Fruit fly (Drosophila melanogaster) whole organism, embryonic: ENCODE results near the gene alpha-Spec.

Source experiments
- Asciz ChIP-seq: fragments of 200-800 bp; sonication (Bioruptor generic); optimal IDR thresholded peaks from 2 replicates; lab custom pipeline; 2017; ENCODE audit warnings: missing biosample characterization, mild to moderate bottlenecking, missing genetic modification characterization, missing genetic modification reagents
- Bdp1 ChIP-seq: fragments of 200-800 bp; sonication (Bioruptor generic); optimal IDR thresholded peaks from 3 replicates; lab custom pipeline; 2016; ENCODE audit warnings: missing biosample characterization, missing genetic modification characterization
- CG10366 ChIP-seq: fragments of 200-800 bp; sonication (Bioruptor generic); IDR thresholded peaks from 2 replicates; pipeline ENCODE4 v1.3.6; 2022; ENCODE audit warnings: missing biosample characterization, missing genetic modification characterization
- CG11093 ChIP-seq: fragments of 200-800 bp; sonication (Bioruptor generic); IDR thresholded peaks from 3 replicates; pipeline ENCODE4 v1.3.6; 2022; ENCODE audit warnings: missing biosample characterization, missing genetic modification characterization
- CG11695 ChIP-seq: fragments of 200-800 bp; sonication (Bioruptor generic); IDR thresholded peaks from 3 replicates; pipeline ENCODE4 v1.3.6; 2022; ENCODE audit warnings: missing biosample characterization, missing genetic modification characterization
- CG12219 ChIP-seq: fragments of 200-800 bp; sonication (Bioruptor generic); optimal IDR thresholded peaks from 3 replicates; lab custom pipeline; 2018; ENCODE audit warnings: missing biosample characterization, mild to moderate bottlenecking, missing genetic modification characterization
- CG12299 ChIP-seq: fragments of 200-800 bp; sonication (Bioruptor generic); optimal IDR thresholded peaks from 2 replicates; lab custom pipeline; 2018; ENCODE audit warnings: missing biosample characterization, mild to moderate bottlenecking, missing genetic modification characterization
- CG13624 ChIP-seq: fragments of 200-800 bp; sonication (Bioruptor generic); optimal IDR thresholded peaks from 2 replicates; lab custom pipeline; 2016; ENCODE audit warnings: missing biosample characterization, missing genetic modification characterization
- CG14710 ChIP-seq: fragments of 200-800 bp; sonication (Bioruptor generic); optimal IDR thresholded peaks from 3 replicates; lab custom pipeline; 2019; ENCODE audit warnings: missing biosample characterization, mild to moderate bottlenecking, missing genetic modification characterization, moderate library complexity
- CG14965 ChIP-seq: fragments of 200-800 bp; sonication (Bioruptor generic); optimal IDR thresholded peaks from 2 replicates; lab custom pipeline; 2016; ENCODE audit warnings: missing biosample characterization, missing genetic modification characterization, borderline replicate concordance
- CG15601 ChIP-seq: fragments of 200-800 bp; sonication (Bioruptor generic); optimal IDR thresholded peaks from 3 replicates; lab custom pipeline; 2019; ENCODE audit warnings: missing biosample characterization, mild to moderate bottlenecking, missing genetic modification characterization, moderate library complexity
- CG17359 ChIP-seq: fragments of 200-800 bp; sonication (Bioruptor generic); optimal IDR thresholded peaks from 3 replicates; lab custom pipeline; 2018; ENCODE audit warnings: missing biosample characterization, mild to moderate bottlenecking, missing genetic modification characterization, moderate library complexity
- CG1792 ChIP-seq: fragments of 200-800 bp; sonication (Bioruptor generic); optimal IDR thresholded peaks from 2 replicates; lab custom pipeline; 2016; ENCODE audit warnings: missing biosample characterization, missing genetic modification characterization
- CG3281 ChIP-seq: fragments of 200-800 bp; sonication (Bioruptor generic); optimal IDR thresholded peaks from 3 replicates; lab custom pipeline; 2017; ENCODE audit warnings: missing biosample characterization, mild to moderate bottlenecking, missing genetic modification characterization
- CG33557 ChIP-seq: fragments of 200-800 bp; sonication (Bioruptor generic); optimal IDR thresholded peaks from 2 replicates; lab custom pipeline; 2019; ENCODE audit warnings: missing biosample characterization, mild to moderate bottlenecking, missing genetic modification characterization, moderate library complexity
- CG4707 ChIP-seq: fragments of 200-800 bp; sonication (Bioruptor generic); optimal IDR thresholded peaks from 2 replicates; lab custom pipeline; 2018; ENCODE audit warnings: missing biosample characterization, mild to moderate bottlenecking, missing genetic modification characterization, moderate library complexity
- CG6791 ChIP-seq: fragments of 200-800 bp; sonication (Bioruptor generic); IDR thresholded peaks from 3 replicates; pipeline ENCODE4 v1.3.6; 2022; ENCODE audit warnings: missing biosample characterization, missing genetic modification characterization; ENCODE audit not compliant: partially characterized antibody
- CG7372 ChIP-seq: fragments of 200-800 bp; sonication (Bioruptor generic); IDR thresholded peaks from 2 replicates; pipeline ENCODE4 v1.3.6; 2022; ENCODE audit warnings: missing biosample characterization, missing genetic modification characterization
- CG8281 ChIP-seq: fragments of 200-800 bp; sonication (Bioruptor generic); optimal IDR thresholded peaks from 2 replicates; lab custom pipeline; 2018; ENCODE audit warnings: missing biosample characterization, mild to moderate bottlenecking, missing genetic modification characterization, moderate library complexity
- CG8944 ChIP-seq: fragments of 200-800 bp; sonication (Bioruptor generic); optimal IDR thresholded peaks from 3 replicates; lab custom pipeline; 2016; ENCODE audit warnings: missing biosample characterization, missing genetic modification characterization
- CG9797 ChIP-seq: fragments of 200-800 bp; sonication (Bioruptor generic); optimal IDR thresholded peaks from 3 replicates; lab custom pipeline; 2018; ENCODE audit warnings: missing biosample characterization, mild to moderate bottlenecking, missing genetic modification characterization
- D ChIP-seq, 2 experiments: fragments of 200-800 bp in 1 of 2; fragments of >200 bp in 1 of 2; sonication (Bioruptor generic) in 1 of 2; optimal IDR thresholded peaks; 2 replicates in 1 of 2; 3 replicates in 1 of 2; lab custom pipeline; 2017; ENCODE audit warnings: mild to moderate bottlenecking in 1 of 2, missing biosample characterization in 1 of 2, missing genetic modification characterization in 1 of 2, missing genetic modification reagents in 1 of 2
- Dad ChIP-seq: fragments of 200-800 bp; sonication (Bioruptor generic); optimal IDR thresholded peaks from 3 replicates; lab custom pipeline; 2016; ENCODE audit warnings: missing biosample characterization, missing genetic modification characterization
- Dp ChIP-seq: fragments of 200-800 bp; sonication (Bioruptor generic); optimal IDR thresholded peaks from 2 replicates; lab custom pipeline; 2018; ENCODE audit warnings: missing biosample characterization, mild to moderate bottlenecking, missing genetic modification characterization, moderate library complexity
- Dref ChIP-seq: fragments of 200-800 bp; sonication (Bioruptor generic); IDR thresholded peaks from 2 replicates; pipeline ENCODE4 v1.3.6; 2022; ENCODE audit warnings: missing biosample characterization, missing genetic modification characterization
- ERR ChIP-seq: fragments of 200-800 bp; sonication (Bioruptor generic); optimal IDR thresholded peaks from 2 replicates; lab custom pipeline; 2016; ENCODE audit warnings: missing biosample characterization, missing genetic modification characterization
- Eip74EF ChIP-seq, 2 experiments: fragments of 200-800 bp in 1 of 2; fragments of >200 bp in 1 of 2; sonication (Bioruptor generic) in 1 of 2; optimal IDR thresholded peaks; 2 replicates each; lab custom pipeline; 2017 to 2019; ENCODE audit warnings: missing biosample characterization in 2 of 2, missing genetic modification characterization in 2 of 2, mild to moderate bottlenecking in 1 of 2, moderate library complexity in 1 of 2
- Ets97D ChIP-seq: fragments of 200-800 bp; sonication (Bioruptor generic); optimal IDR thresholded peaks from 3 replicates; lab custom pipeline; 2016; ENCODE audit warnings: missing biosample characterization, missing genetic modification characterization
- Hr51 ChIP-seq, 2 experiments: fragments of 200-800 bp; sonication (Bioruptor generic); optimal IDR thresholded peaks; 2 replicates in 1 of 2; 3 replicates in 1 of 2; lab custom pipeline; 2016 to 2018; ENCODE audit warnings: missing biosample characterization in 2 of 2, missing genetic modification characterization in 2 of 2, mild to moderate bottlenecking in 1 of 2, moderate library complexity in 1 of 2
- Hr78 ChIP-seq, 2 experiments: fragments of 200-800 bp in 1 of 2; fragments of >200 bp in 1 of 2; sonication (Bioruptor generic) in 1 of 2; optimal IDR thresholded peaks; 2 replicates each; lab custom pipeline; 2017 to 2019; ENCODE audit warnings: missing biosample characterization in 2 of 2, missing genetic modification characterization in 2 of 2, mild to moderate bottlenecking in 1 of 2, moderate library complexity in 1 of 2
- Hsf ChIP-seq: fragments of 200-800 bp; sonication (Bioruptor generic); optimal IDR thresholded peaks from 3 replicates; lab custom pipeline; 2016; ENCODE audit warnings: missing biosample characterization, missing genetic modification characterization
- Sin3A ChIP-seq: fragments of >200 bp; optimal IDR thresholded peaks from 2 replicates; lab custom pipeline; 2018
- Taf1 ChIP-seq: fragments of 200-800 bp; sonication (Bioruptor generic); IDR thresholded peaks from 2 replicates; pipeline ENCODE4 v1.3.6; 2022; ENCODE audit warnings: missing biosample characterization, missing genetic modification characterization
- Xrp1 ChIP-seq: fragments of 200-800 bp; sonication (Bioruptor generic); IDR thresholded peaks from 2 replicates; pipeline ENCODE4 v1.3.6; 2022; ENCODE audit warnings: missing biosample characterization, missing genetic modification characterization
- abd-A ChIP-seq: fragments of 200-800 bp; sonication (Bioruptor generic); optimal IDR thresholded peaks from 3 replicates; lab custom pipeline; 2019; ENCODE audit warnings: missing biosample characterization, mild to moderate bottlenecking, missing genetic modification characterization, moderate library complexity
- croc ChIP-seq: fragments of 200-800 bp; sonication (Bioruptor generic); conservative IDR thresholded peaks from 3 replicates; pipeline ENCODE4 v1.3.6; 2022; ENCODE audit warnings: missing biosample characterization, missing genetic modification characterization
- fru ChIP-seq: fragments of >200 bp; optimal IDR thresholded peaks from 2 replicates; lab custom pipeline; 2017
- gce ChIP-seq: fragments of 200-800 bp; sonication (Bioruptor generic); IDR thresholded peaks from 3 replicates; pipeline ENCODE4 v1.3.6; 2022; ENCODE audit warnings: missing biosample characterization, missing genetic modification characterization
- gcm ChIP-seq: fragments of 200-800 bp; sonication (Bioruptor generic); optimal IDR thresholded peaks from 2 replicates; lab custom pipeline; 2019; ENCODE audit warnings: missing biosample characterization, mild to moderate bottlenecking, missing genetic modification characterization, moderate library complexity
- gem ChIP-seq: fragments of 200-800 bp; sonication (Bioruptor generic); optimal IDR thresholded peaks from 2 replicates; lab custom pipeline; 2019; ENCODE audit warnings: missing biosample characterization, mild to moderate bottlenecking, missing genetic modification characterization, moderate library complexity
- gro ChIP-seq: fragments of 200-800 bp; sonication (Bioruptor generic); optimal IDR thresholded peaks from 2 replicates; lab custom pipeline; 2016; ENCODE audit warnings: missing biosample characterization, missing genetic modification characterization
- inv ChIP-seq: fragments of 200-800 bp; sonication (Bioruptor generic); IDR thresholded peaks from 2 replicates; pipeline ENCODE4 v1.3.6; 2022; ENCODE audit warnings: missing biosample characterization, missing genetic modification characterization; ENCODE audit not compliant: partially characterized antibody
- jigr1 ChIP-seq: fragments of 200-800 bp; sonication (Bioruptor generic); IDR thresholded peaks from 3 replicates; pipeline ENCODE4 v1.3.6; 2022; ENCODE audit warnings: missing biosample characterization, missing genetic modification characterization
- kay ChIP-seq: fragments of 200-800 bp; sonication (Bioruptor generic); optimal IDR thresholded peaks from 2 replicates; lab custom pipeline; 2016; ENCODE audit warnings: missing biosample characterization, missing genetic modification characterization
- lab ChIP-seq: fragments of 200-800 bp; sonication (Bioruptor generic); optimal IDR thresholded peaks from 3 replicates; lab custom pipeline; 2017; ENCODE audit warnings: missing biosample characterization, missing genetic modification characterization, mild to moderate bottlenecking, moderate library complexity, missing genetic modification reagents
- mirr ChIP-seq: fragments of 200-800 bp; sonication (Bioruptor generic); optimal IDR thresholded peaks from 3 replicates; lab custom pipeline; 2018; ENCODE audit warnings: missing biosample characterization, mild to moderate bottlenecking, missing genetic modification characterization
- sob ChIP-seq: fragments of 200-800 bp; sonication (Bioruptor generic); IDR thresholded peaks from 2 replicates; pipeline ENCODE4 v1.3.6; 2022; ENCODE audit warnings: missing biosample characterization, missing genetic modification characterization
- twi ChIP-seq: fragments of 200-800 bp; optimal IDR thresholded peaks from 2 replicates; lab custom pipeline; 2019; ENCODE audit warnings: missing biosample characterization, mild to moderate bottlenecking, missing genetic modification characterization, moderate library complexity
- unc-4 ChIP-seq: fragments of 200-800 bp; sonication (Bioruptor generic); IDR thresholded peaks from 2 replicates; pipeline ENCODE4 v1.3.6; 2022; ENCODE audit warnings: missing biosample characterization, missing genetic modification characterization; ENCODE audit not compliant: partially characterized antibody
- wor ChIP-seq: fragments of 200-800 bp; sonication (Bioruptor generic); IDR thresholded peaks from 2 replicates; pipeline ENCODE4 v1.3.6; 2022; ENCODE audit warnings: missing biosample characterization, missing genetic modification characterization
- zf30C ChIP-seq: fragments of 200-800 bp; sonication (Bioruptor generic); optimal IDR thresholded peaks from 3 replicates; lab custom pipeline; 2018; ENCODE audit warnings: missing biosample characterization, mild to moderate bottlenecking, missing genetic modification characterization

Gene alpha-Spec

DNA sequence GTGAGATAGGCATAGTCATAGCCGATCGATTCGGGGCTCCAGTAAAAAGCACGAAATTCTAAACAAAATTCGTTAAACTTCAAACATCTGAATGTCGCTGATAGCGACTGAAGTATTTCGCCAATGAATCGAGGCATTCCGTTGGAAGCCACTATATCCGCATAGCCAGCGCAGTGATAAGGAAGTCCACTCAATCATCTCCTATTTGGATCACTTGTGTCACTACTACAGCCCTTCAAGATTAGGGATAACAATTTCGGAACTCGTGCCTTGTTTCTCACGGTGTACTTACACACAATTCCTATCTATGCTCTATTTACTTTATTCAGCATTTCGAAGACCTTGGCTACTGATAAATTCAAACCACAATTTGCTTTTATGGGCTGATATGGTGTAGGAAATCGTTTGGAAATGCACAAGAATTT is 57.2 kb downstream of the alpha-Spec start, which contains the start of gene PIG-Wb (continued):
- no peak for TF ChIP-seq Dp (GFP tag; lab: Kevin White, UChicago)
- peak; percentile 20 for TF ChIP-seq gem
- no peak for TF ChIP-seq Xrp1 (GFP tag; lab: Robert Waterston, UW)
- no peak for TF ChIP-seq croc (GFP tag; lab: Robert Waterston, UW)
- TF ChIP-seq CG13624 (GFP tag; lab: Kevin White, UChicago), result no peak
- peak; percentile 33 for TF ChIP-seq CG3281 (GFP tag; lab: Kevin White, UChicago)
- TF ChIP-seq CG12219, result peak; percentile 14
- TF ChIP-seq fru (lab: Kevin White, UChicago), result no peak
- no peak for TF ChIP-seq CG14710
- no peak for TF ChIP-seq sob (GFP tag; lab: Robert Waterston, UW)
- TF ChIP-seq Hr51 (GFP tag; optimal IDR thresholded peaks at IDR 0.05; lab: Kevin White, UChicago), result peak in 1 of 2 experiments; percentile 26
- no peak for TF ChIP-seq gcm (GFP tag; lab: Kevin White, UChicago)
- no peak for TF ChIP-seq CG33557 (GFP tag; lab: Kevin White, UChicago)
- TF ChIP-seq Asciz (GFP tag; lab: Kevin White, UChicago), result peak; percentile 50
- peak; percentile 7 for TF ChIP-seq CG8281 (tag; lab: Kevin White, UChicago)
- no peak for TF ChIP-seq CG1792 (GFP tag; lab: Kevin White, UChicago)
- no peak for TF ChIP-seq CG10366 (GFP tag; lab: Robert Waterston, UW)
- no peak for TF ChIP-seq kay
- TF ChIP-seq CG9797 (GFP tag; lab: Kevin White, UChicago), result no peak
- no peak for TF ChIP-seq CG6791
- TF ChIP-seq CG12299 (tag; lab: Kevin White, UChicago), result peak; percentile 18
- TF ChIP-seq Hsf (GFP tag; lab: Kevin White, UChicago), result no peak
- TF ChIP-seq inv (GFP tag; lab: Robert Waterston, UW), result no peak
- TF ChIP-seq Hr78 (GFP tag; optimal IDR thresholded peaks at IDR 0.05; lab: Kevin White, UChicago), result no peak
- TF ChIP-seq unc-4, result no peak
- peak; percentile 95 for TF ChIP-seq lab (GFP tag; lab: Kevin White, UChicago)
- no peak for TF ChIP-seq abd-A
- TF ChIP-seq gro (GFP tag; lab: Kevin White, UChicago), result no peak
- no peak for TF ChIP-seq CG8944 (GFP tag; lab: Kevin White, UChicago)
- no peak for TF ChIP-seq CG4707
- no peak for TF ChIP-seq jigr1
- TF ChIP-seq CG11093, result no peak
- no peak for TF ChIP-seq Eip74EF (GFP tag; optimal IDR thresholded peaks at IDR 0.05; lab: Kevin White, UChicago)
- no peak for TF ChIP-seq gce (GFP tag; lab: Robert Waterston, UW)
- no peak for TF ChIP-seq Dref
- no peak for TF ChIP-seq Taf1 (GFP tag; lab: Robert Waterston, UW)
- peak; percentile 90 for TF ChIP-seq mirr (GFP tag; lab: Kevin White, UChicago)
- no peak for TF ChIP-seq twi
- TF ChIP-seq CG17359, result no peak
- no peak for TF ChIP-seq CG11695 (GFP tag; lab: Robert Waterston, UW)
- no peak for TF ChIP-seq CG7372 (GFP tag; lab: Robert Waterston, UW)
- no peak for TF ChIP-seq CG15601 (tag; lab: Kevin White, UChicago)
- TF ChIP-seq Dad (GFP tag; lab: Kevin White, UChicago), result peak; percentile 4
- TF ChIP-seq Ets97D (GFP tag; lab: Kevin White, UChicago), result no peak
- peak; percentile 72 for TF ChIP-seq zf30C (GFP tag; lab: Kevin White, UChicago)
- TF ChIP-seq ERR (GFP tag; lab: Kevin White, UChicago), result no peak
- TF ChIP-seq CG14965 (GFP tag; lab: Kevin White, UChicago), result no peak
- no peak for TF ChIP-seq Bdp1 (GFP tag; lab: Kevin White, UChicago)
- TF ChIP-seq D (optimal IDR thresholded peaks at IDR 0.05; lab: Kevin White, UChicago), result no peak
- no peak for TF ChIP-seq D (GFP tag; optimal IDR thresholded peaks at IDR 0.05; lab: Kevin White, UChicago)
- TF ChIP-seq wor (GFP tag; lab: Robert Waterston, UW), result no peak
- TF ChIP-seq Sin3A (lab: Kevin White, UChicago), result no peak
